Worm (Caenorhabditis elegans) whole organism, late embryonic: ENCODE data around the gene snt-5.

Experiments
- C08G9.2 ChIP-seq: sonication (generic microtip); optimal IDR thresholded peaks from 2 replicates; lab custom pipeline; 2016; ENCODE audit warnings: mild to moderate bottlenecking, missing genetic modification characterization, moderate library complexity, missing compliant biosample characterization
- ama-1 ChIP-seq: fragments of 150-350 bp; optimal IDR thresholded peaks from 2 replicates; lab custom pipeline; 2014
- ceh-22 ChIP-seq: sonication (generic microtip); optimal IDR thresholded peaks from 2 replicates; lab custom pipeline; 2017; ENCODE audit warnings: missing biosample characterization, missing genetic modification characterization
- elt-4 ChIP-seq: sonication (generic microtip); optimal IDR thresholded peaks from 2 replicates; lab custom pipeline; 2016; ENCODE audit warnings: missing genetic modification characterization, missing compliant biosample characterization
- ets-4 ChIP-seq: sonication (generic microtip); optimal IDR thresholded peaks from 2 replicates; lab custom pipeline; 2016; ENCODE audit warnings: missing genetic modification characterization, missing compliant biosample characterization
- nhr-232 ChIP-seq: sonication (generic microtip); optimal IDR thresholded peaks from 2 replicates; lab custom pipeline; 2016; ENCODE audit warnings: missing genetic modification characterization, missing compliant biosample characterization
- pqm-1 ChIP-seq: sonication (generic microtip); optimal IDR thresholded peaks from 2 replicates; lab custom pipeline; 2016; ENCODE audit warnings: missing genetic modification characterization, missing compliant biosample characterization
- sdc-2 ChIP-seq: sonication (generic microtip); optimal IDR thresholded peaks from 2 replicates; lab custom pipeline; 2016; ENCODE audit warnings: missing genotype, missing genetic modification characterization, missing compliant biosample characterization
- unc-3 ChIP-seq, 2 experiments: fragments of 200-800 bp in 1 of 2; sonication (Bioruptor generic) in 1 of 2; sonication (generic microtip) in 1 of 2; conservative IDR thresholded peaks in 1 of 2; optimal IDR thresholded peaks in 1 of 2; 2 replicates each; pipeline versions ENCODE4 v1.3.6 to Lab custom; 2016 to 2022; ENCODE audit warnings: missing compliant biosample characterization in 2 of 2, missing genetic modification characterization in 2 of 2, missing genetic modification reagents in 1 of 2

DNA sequence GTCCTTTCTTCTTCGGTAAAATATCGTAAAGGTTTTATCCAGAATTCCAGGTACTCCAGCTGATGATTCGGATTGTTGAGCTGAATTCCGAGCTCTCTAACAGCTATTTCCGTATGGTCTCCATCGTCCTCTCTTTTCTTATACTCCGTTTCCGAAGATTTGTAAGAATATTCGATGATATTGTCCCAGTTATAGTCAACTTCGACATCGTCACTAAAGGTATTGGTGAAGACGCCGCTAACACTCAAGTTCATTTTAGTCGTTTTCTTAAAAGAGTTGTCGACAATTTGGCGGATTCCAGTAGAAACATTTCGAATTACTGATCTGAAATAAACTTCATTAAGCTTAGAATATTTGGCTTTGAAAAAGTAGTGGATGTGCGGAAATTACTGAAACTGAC, 23.7 kb upstream of the snt-5 start:
- TF ChIP-seq sdc-2 (tag; lab: Kevin White, UChicago) (no peak), nhr-232 (tag; lab: Kevin White, UChicago) (no peak), elt-4 (tag; lab: Kevin White, UChicago) (no peak), C08G9.2 (tag; lab: Kevin White, UChicago) (no peak), ama-1 (no peak), ceh-22 (no peak), ets-4 (tag; lab: Kevin White, UChicago) (no peak), unc-3 (GFP tag; conservative IDR thresholded peaks at IDR 0.05; lab: Robert Waterston, UW) (no peak), unc-3 (tag; optimal IDR thresholded peaks at IDR 0.05; lab: Kevin White, UChicago) (no peak), pqm-1 (tag; lab: Kevin White, UChicago) (no peak)
